Worm (Caenorhabditis elegans) whole organism, L1 larva: ENCODE results near the gene srxa-1.

Experiments used
- C04F5.9 ChIP-seq: sonication (generic microtip); optimal IDR thresholded peaks from 2 replicates; lab custom pipeline; 2016; ENCODE audit warnings: missing genetic modification characterization, missing compliant biosample characterization
- C34B4.2 ChIP-seq: sonication (generic microtip); optimal IDR thresholded peaks from 2 replicates; lab custom pipeline; 2017; ENCODE audit warnings: mild to moderate bottlenecking, missing genetic modification characterization, missing compliant biosample characterization
- Y116A8C.19 ChIP-seq: sonication (generic microtip); optimal IDR thresholded peaks from 2 replicates; lab custom pipeline; 2016; ENCODE audit warnings: missing compliant biosample characterization, missing genetic modification characterization, borderline replicate concordance
- aha-1 ChIP-seq: fragments of 150-350 bp; optimal IDR thresholded peaks from 2 replicates; lab custom pipeline; 2014; ENCODE audit warnings: missing biosample characterization, missing genetic modification characterization
- aly-2 ChIP-seq: fragments of 150-350 bp; optimal IDR thresholded peaks from 2 replicates; lab custom pipeline; 2014; ENCODE audit warnings: missing biosample characterization, missing genetic modification characterization
- ceh-8 ChIP-seq: fragments of 200-800 bp; sonication (Bioruptor generic); optimal IDR thresholded peaks from 2 replicates; lab custom pipeline; 2018; ENCODE audit warnings: mild to moderate bottlenecking, missing genetic modification characterization, moderate library complexity, missing compliant biosample characterization
- ceh-90 ChIP-seq: sonication (generic microtip); optimal IDR thresholded peaks from 2 replicates; lab custom pipeline; 2016; ENCODE audit warnings: missing genetic modification characterization, missing compliant biosample characterization
- ces-1 ChIP-seq: fragments of 150-350 bp; optimal IDR thresholded peaks from 2 replicates; lab custom pipeline; 2014; ENCODE audit warnings: missing biosample characterization, missing genetic modification reagents, missing genetic modification characterization
- efl-1 ChIP-seq, 4 experiments: fragments of 150-350 bp; optimal IDR thresholded peaks in 3 of 4; peaks in 1 of 4; 1 replicate in 1 of 4; 2 replicates in 3 of 4; lab custom pipeline; 2014; ENCODE audit warnings: missing biosample characterization in 2 of 4, missing genetic modification characterization in 2 of 4, missing genetic modification reagents in 2 of 4
- egl-13 ChIP-seq: sonication (generic microtip); optimal IDR thresholded peaks from 2 replicates; lab custom pipeline; 2016; ENCODE audit warnings: missing genotype, missing genetic modification reagents, missing genetic modification characterization, missing compliant biosample characterization
- elt-3 ChIP-seq, 6 experiments: fragments of 150-350 bp in 1 of 6; sonication (generic microtip); optimal IDR thresholded peaks; 2 replicates each; lab custom pipeline; 2017 to 2018; ENCODE audit warnings: missing biosample characterization in 6 of 6, missing genetic modification characterization in 6 of 6, inconsistent platforms in 1 of 6
- ets-5 ChIP-seq: fragments of 200-800 bp; sonication (Bioruptor generic); IDR thresholded peaks from 2 replicates; pipeline ENCODE4 v1.3.6; 2022; ENCODE audit warnings: missing genetic modification characterization, missing compliant biosample characterization
- fkh-8 ChIP-seq: sonication (generic microtip); optimal IDR thresholded peaks from 2 replicates; lab custom pipeline; 2016; ENCODE audit warnings: mild to moderate bottlenecking, missing genetic modification characterization, missing compliant biosample characterization
- grh-1 ChIP-seq: fragments of 200-800 bp; sonication (Bioruptor generic); IDR thresholded peaks from 2 replicates; pipeline ENCODE4 v1.3.6; 2022; ENCODE audit warnings: missing genetic modification reagents, missing genetic modification characterization, missing compliant biosample characterization
- hpl-2 ChIP-seq: fragments of 150-350 bp; optimal IDR thresholded peaks from 2 replicates; lab custom pipeline; 2014; ENCODE audit warnings: missing biosample characterization, missing genetic modification reagents, missing genetic modification characterization
- lin-35 ChIP-seq, 2 experiments: fragments of 150-350 bp; optimal IDR thresholded peaks; 2 replicates each; lab custom pipeline; 2014; ENCODE audit warnings: missing biosample characterization in 2 of 2, missing genetic modification characterization in 2 of 2, missing genetic modification reagents in 2 of 2
- lir-3 ChIP-seq: sonication (generic microtip); optimal IDR thresholded peaks from 2 replicates; lab custom pipeline; 2016; ENCODE audit warnings: mild to moderate bottlenecking, missing genetic modification characterization, moderate library complexity, missing compliant biosample characterization; ENCODE audit not compliant: poor library complexity
- lsy-2 ChIP-seq, 2 experiments: fragments of 150-350 bp; optimal IDR thresholded peaks; 2 replicates each; lab custom pipeline; 2014; ENCODE audit warnings: missing biosample characterization in 2 of 2, missing genetic modification characterization in 2 of 2
- mab-9 ChIP-seq: fragments of 200-800 bp; sonication (Bioruptor generic); IDR thresholded peaks from 2 replicates; pipeline ENCODE4 v1.3.6; 2022; ENCODE audit warnings: missing genetic modification reagents, missing genetic modification characterization, missing compliant biosample characterization
- mep-1 ChIP-seq: fragments of 150-350 bp; optimal IDR thresholded peaks from 2 replicates; lab custom pipeline; 2014; ENCODE audit warnings: missing biosample characterization, missing genetic modification characterization
- nhr-237 ChIP-seq: fragments of 150-350 bp; optimal IDR thresholded peaks from 2 replicates; lab custom pipeline; 2014; ENCODE audit warnings: missing biosample characterization, missing genetic modification characterization
- nhr-28 ChIP-seq: fragments of 150-350 bp; optimal IDR thresholded peaks from 2 replicates; lab custom pipeline; 2014; ENCODE audit warnings: missing biosample characterization, missing genetic modification characterization
- nhr-47 ChIP-seq: sonication (generic microtip); optimal IDR thresholded peaks from 2 replicates; lab custom pipeline; 2016; ENCODE audit warnings: mild to moderate bottlenecking, missing genetic modification characterization, moderate library complexity, missing compliant biosample characterization
- nhr-76 ChIP-seq: sonication (generic microtip); optimal IDR thresholded peaks from 2 replicates; lab custom pipeline; 2017; ENCODE audit warnings: missing biosample characterization, missing genetic modification characterization
- nhr-77 ChIP-seq: fragments of 150-350 bp; optimal IDR thresholded peaks from 2 replicates; lab custom pipeline; 2014; ENCODE audit warnings: missing biosample characterization, missing genetic modification characterization
- nhr-85 ChIP-seq: sonication (generic microtip); peaks from one replicate; lab custom pipeline; 2016; ENCODE audit warnings: missing genetic modification characterization, inconsistent platforms, missing compliant biosample characterization
- pag-3 ChIP-seq: sonication (generic microtip); optimal IDR thresholded peaks from 2 replicates; lab custom pipeline; 2017; ENCODE audit warnings: missing genetic modification characterization, mild to moderate bottlenecking, missing compliant biosample characterization, antibody characterized with exemption, borderline replicate concordance; ENCODE audit not compliant: insufficient read depth
- pax-3 ChIP-seq: fragments of 200-800 bp; sonication (Bioruptor generic); optimal IDR thresholded peaks from 2 replicates; lab custom pipeline; 2018; ENCODE audit warnings: mild to moderate bottlenecking, missing genetic modification characterization, moderate library complexity, missing compliant biosample characterization
- pqm-1 ChIP-seq: sonication (generic microtip); optimal IDR thresholded peaks from 3 replicates; lab custom pipeline; 2017; ENCODE audit warnings: missing biosample characterization, missing genetic modification characterization
- skn-1 ChIP-seq: fragments of 150-350 bp; optimal IDR thresholded peaks from 2 replicates; lab custom pipeline; 2014; ENCODE audit warnings: missing biosample characterization, missing genetic modification characterization
- snu-23 ChIP-seq: sonication (generic microtip); optimal IDR thresholded peaks from 2 replicates; lab custom pipeline; 2016; ENCODE audit warnings: missing genetic modification characterization, missing compliant biosample characterization
- sox-4 ChIP-seq: sonication (generic microtip); optimal IDR thresholded peaks from 2 replicates; lab custom pipeline; 2016; ENCODE audit warnings: missing genetic modification characterization, missing compliant biosample characterization
- sptf-1 ChIP-seq: fragments of 150-350 bp; optimal IDR thresholded peaks from 2 replicates; lab custom pipeline; 2014; ENCODE audit warnings: missing biosample characterization, missing genetic modification characterization
- swsn-7 ChIP-seq: sonication (generic microtip); optimal IDR thresholded peaks from 2 replicates; lab custom pipeline; 2016; ENCODE audit warnings: missing genetic modification characterization, missing compliant biosample characterization
- tlp-1 ChIP-seq: fragments of 150-350 bp; optimal IDR thresholded peaks from 2 replicates; lab custom pipeline; 2014; ENCODE audit warnings: missing biosample characterization, missing genetic modification characterization
- unc-130 ChIP-seq: fragments of 150-350 bp; optimal IDR thresholded peaks from 2 replicates; lab custom pipeline; 2017; ENCODE audit warnings: missing biosample characterization, missing genetic modification characterization, inconsistent platforms
- unc-62 ChIP-seq: fragments of 150-350 bp; optimal IDR thresholded peaks from 2 replicates; lab custom pipeline; 2014; ENCODE audit warnings: missing biosample characterization, missing genetic modification reagents, missing genetic modification characterization
- unc-86 ChIP-seq: sonication (generic microtip); optimal IDR thresholded peaks from 2 replicates; lab custom pipeline; 2016; ENCODE audit warnings: missing genetic modification characterization, missing compliant biosample characterization
- xbp-1 ChIP-seq: sonication (generic microtip); optimal IDR thresholded peaks from 2 replicates; lab custom pipeline; 2016; ENCODE audit warnings: missing genetic modification characterization, missing compliant biosample characterization
- zag-1 ChIP-seq: fragments of 150-350 bp; optimal IDR thresholded peaks from 2 replicates; lab custom pipeline; 2014; ENCODE audit warnings: missing biosample characterization, missing genetic modification characterization
- ztf-11 ChIP-seq, 2 experiments: sonication (generic microtip); optimal IDR thresholded peaks; 2 replicates each; lab custom pipeline; 2016 to 2017; ENCODE audit warnings: missing genetic modification characterization in 2 of 2, missing biosample characterization in 1 of 2, missing compliant biosample characterization in 1 of 2
- ztf-4 ChIP-seq: fragments of 150-350 bp; optimal IDR thresholded peaks from 2 replicates; lab custom pipeline; 2014; ENCODE audit warnings: missing biosample characterization, missing genetic modification characterization

srxa-1 gene

DNA sequence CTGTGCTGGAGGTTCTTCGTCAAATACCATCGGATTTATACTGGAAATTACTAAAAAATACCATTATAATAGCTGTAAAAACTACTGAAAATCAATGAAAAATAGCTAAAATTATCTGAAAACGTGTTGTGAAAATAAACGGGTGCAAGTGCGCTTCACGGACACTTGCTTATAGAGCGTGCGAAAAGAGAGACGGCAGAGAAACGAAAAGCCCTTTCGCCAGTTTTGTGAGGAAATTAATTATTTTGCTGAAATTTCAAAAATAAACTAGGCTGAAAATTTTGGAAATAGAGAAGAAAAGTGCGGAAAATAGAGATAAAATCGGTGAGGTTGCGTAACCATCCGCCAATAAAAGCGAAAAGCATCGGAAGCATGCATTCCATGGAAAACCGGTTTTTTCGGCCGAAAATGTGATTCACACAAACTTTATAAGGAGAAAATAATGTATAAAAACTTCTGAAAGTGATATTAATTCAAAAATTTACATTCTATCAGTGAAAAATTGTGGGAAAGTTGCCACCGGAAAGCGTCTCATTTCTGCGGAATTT is 12.5 kb downstream of the srxa-1 start, which contains the start of gene dnj-25 (continued):
- no peak for TF ChIP-seq Y116A8C.19 (tag; lab: Kevin White, UChicago)
- TF ChIP-seq xbp-1 (tag; lab: Kevin White, UChicago): no peak
- TF ChIP-seq mep-1 (tag; lab: Kevin White, UChicago): peak; percentile 51
- TF ChIP-seq lsy-2 (tag; optimal IDR thresholded peaks at IDR 0.05; lab: Kevin White, UChicago): peak; percentile 37 to 52
- TF ChIP-seq sptf-1 (tag; lab: Kevin White, UChicago): no peak
- TF ChIP-seq snu-23 (GFP tag; lab: Kevin White, UChicago): peak; percentile 47
- TF ChIP-seq nhr-76 (tag; lab: Kevin White, UChicago): no peak
- no peak for TF ChIP-seq ets-5 (GFP tag; lab: Robert Waterston, UW)
- peak; percentile 19 to 50 for TF ChIP-seq lin-35 (GFP tag; optimal IDR thresholded peaks at IDR 0.05; lab: Kevin White, UChicago)
- no peak for TF ChIP-seq mab-9 (GFP tag; lab: Robert Waterston, UW)
- TF ChIP-seq ceh-8 (GFP tag; lab: Kevin White, UChicago): no peak
- TF ChIP-seq egl-13 (tag; lab: Kevin White, UChicago): no peak
- TF ChIP-seq unc-86: no peak
- TF ChIP-seq aly-2 (tag; lab: Kevin White, UChicago): no peak
- no peak for TF ChIP-seq pag-3 (tag; lab: Kevin White, UChicago)
- no peak for TF ChIP-seq zag-1 (tag; lab: Kevin White, UChicago)
- TF ChIP-seq aha-1: no peak
- no peak for TF ChIP-seq sox-4 (tag; lab: Kevin White, UChicago)
- TF ChIP-seq unc-130 (tag; lab: Kevin White, UChicago): no peak
- no peak for TF ChIP-seq nhr-85
- no peak for TF ChIP-seq nhr-77 (tag; lab: Kevin White, UChicago)
- no peak for TF ChIP-seq ceh-90
- TF ChIP-seq nhr-28 (tag; lab: Kevin White, UChicago): no peak
- no peak for TF ChIP-seq lir-3 (tag; lab: Kevin White, UChicago)
- no peak for TF ChIP-seq pax-3 (tag; lab: Kevin White, UChicago)
- TF ChIP-seq hpl-2 (GFP tag; lab: Kevin White, UChicago): no peak
- no peak for TF ChIP-seq nhr-237 (tag; lab: Kevin White, UChicago)
- no peak for TF ChIP-seq tlp-1 (tag; lab: Kevin White, UChicago)
- no peak for TF ChIP-seq ztf-4 (tag; lab: Kevin White, UChicago)
- TF ChIP-seq nhr-47 (tag; lab: Kevin White, UChicago): peak; percentile 10
- TF ChIP-seq fkh-8 (tag; lab: Kevin White, UChicago): no peak
- TF ChIP-seq pqm-1 (tag; lab: Kevin White, UChicago): no peak
- TF ChIP-seq skn-1 (tag; lab: Kevin White, UChicago): peak; percentile 37
- no peak for TF ChIP-seq elt-3 (tag; optimal IDR thresholded peaks at IDR 0.05; lab: Kevin White, UChicago)
- TF ChIP-seq C34B4.2 (tag; lab: Kevin White, UChicago): no peak
- no peak for TF ChIP-seq ces-1
- no peak for TF ChIP-seq swsn-7
- TF ChIP-seq C04F5.9 (tag; lab: Kevin White, UChicago): no peak

ce11 chrV:20745278-20745677 is 13.4 kb downstream of the srxa-1 start:
- no peak for TF ChIP-seq zag-1 (tag; lab: Kevin White, UChicago)
- TF ChIP-seq efl-1 (optimal IDR thresholded peaks at IDR 0.05; lab: Kevin White, UChicago): no peak
- TF ChIP-seq efl-1 (GFP tag; optimal IDR thresholded peaks at IDR 0.05 in 1 of 2; lab: Kevin White, UChicago): peak in 1 of 2 experiments; percentile 8

- no peak for TF ChIP-seq ceh-90
- TF ChIP-seq efl-1 (optimal IDR thresholded peaks at IDR 0.05; lab: Kevin White, UChicago): no peak
- TF ChIP-seq efl-1 (GFP tag; optimal IDR thresholded peaks at IDR 0.05 in 1 of 2; lab: Kevin White, UChicago): peak in 1 of 2 experiments; percentile 72
- no peak for TF ChIP-seq ztf-11 (tag; optimal IDR thresholded peaks at IDR 0.05; lab: Kevin White, UChicago)
- TF ChIP-seq unc-62: no peak
- TF ChIP-seq grh-1: no peak
- TF ChIP-seq, all 84 proteins: peak for 1
Observed at ce11 chrV:20746805-20747204, 14.9 kb downstream of the srxa-1 start.
